Worm (Caenorhabditis elegans) whole organism, L4 larva: Measurements from ENCODE around the gene F53A9.7.

Source experiments
- F10B5.3 ChIP-seq: sonication (generic microtip); optimal IDR thresholded peaks from 2 replicates; lab custom pipeline; 2016; ENCODE audit warnings: mild to moderate bottlenecking, missing genetic modification characterization, missing compliant biosample characterization
- F26F4.8 ChIP-seq: fragments of 200-800 bp; sonication (Bioruptor generic); conservative IDR thresholded peaks from 2 replicates; pipeline ENCODE4 v1.3.6; 2022; ENCODE audit warnings: missing genetic modification characterization, missing compliant biosample characterization
- F49E8.2 ChIP-seq: sonication (generic microtip); optimal IDR thresholded peaks from 2 replicates; lab custom pipeline; 2016; ENCODE audit warnings: missing compliant biosample characterization, mild to moderate bottlenecking, missing genetic modification characterization, borderline replicate concordance
- Y75B8A.6 ChIP-seq: fragments of 200-800 bp; sonication (Bioruptor generic); IDR thresholded peaks from 2 replicates; pipeline ENCODE4 v1.3.6; 2022; ENCODE audit warnings: missing genetic modification reagents, missing genetic modification characterization, missing compliant biosample characterization
- aha-1 ChIP-seq: fragments of 150-350 bp; peaks from one replicate; lab custom pipeline; 2014; ENCODE audit warnings: missing biosample characterization, missing genetic modification characterization
- arid-1 ChIP-seq: fragments of 200-800 bp; sonication (Bioruptor generic); conservative IDR thresholded peaks from 2 replicates; pipeline ENCODE4 v1.3.6; 2022; ENCODE audit warnings: missing genetic modification reagents, missing genetic modification characterization, missing compliant biosample characterization
- ceh-32 ChIP-seq: sonication (generic microtip); optimal IDR thresholded peaks from 2 replicates; lab custom pipeline; 2016; ENCODE audit warnings: mild to moderate bottlenecking, missing genetic modification characterization, missing compliant biosample characterization; ENCODE audit not compliant: poor library complexity
- ceh-44 ChIP-seq: fragments of 200-800 bp; sonication (Bioruptor generic); IDR thresholded peaks from 2 replicates; pipeline ENCODE4 v1.3.6; 2022; ENCODE audit warnings: missing genetic modification reagents, missing genetic modification characterization, missing compliant biosample characterization
- ceh-82 ChIP-seq: sonication (generic microtip); optimal IDR thresholded peaks from 2 replicates; lab custom pipeline; 2017; ENCODE audit warnings: missing biosample characterization, missing genetic modification characterization
- cey-2 ChIP-seq: sonication (generic microtip); optimal IDR thresholded peaks from 3 replicates; lab custom pipeline; 2017; ENCODE audit warnings: missing genetic modification characterization, mild to moderate bottlenecking, missing compliant biosample characterization, antibody characterized with exemption, borderline replicate concordance; ENCODE audit not compliant: insufficient read depth
- daf-16 ChIP-seq, 3 experiments: sonication (generic microtip); optimal IDR thresholded peaks; 2 replicates each; lab custom pipeline; 2016 to 2017; ENCODE audit warnings: missing genetic modification characterization in 3 of 3, missing genetic modification reagents in 3 of 3, mild to moderate bottlenecking in 2 of 3, missing compliant biosample characterization in 2 of 3, missing biosample characterization in 1 of 3, moderate library complexity in 1 of 3
- daf-19 ChIP-seq: fragments of 200-800 bp; sonication (Bioruptor generic); conservative IDR thresholded peaks from 2 replicates; pipeline ENCODE4 v1.3.6; 2022; ENCODE audit warnings: missing genetic modification characterization, missing compliant biosample characterization
- dmd-6 ChIP-seq: fragments of 200-800 bp; sonication (Bioruptor generic); IDR thresholded peaks from 2 replicates; pipeline ENCODE4 v1.3.6; 2022; ENCODE audit warnings: missing genetic modification reagents, missing genetic modification characterization, missing compliant biosample characterization
- dmd-9 ChIP-seq: fragments of 200-800 bp; sonication (Bioruptor generic); IDR thresholded peaks from 2 replicates; pipeline ENCODE4 v1.3.6; 2022; ENCODE audit warnings: missing genetic modification reagents, missing genetic modification characterization, missing compliant biosample characterization
- duxl-1 ChIP-seq: sonication (generic microtip); optimal IDR thresholded peaks from 2 replicates; lab custom pipeline; 2016; ENCODE audit warnings: mild to moderate bottlenecking, missing genetic modification characterization, moderate library complexity, missing compliant biosample characterization; ENCODE audit not compliant: poor library complexity
- dve-1 ChIP-seq: sonication (generic microtip); optimal IDR thresholded peaks from 2 replicates; lab custom pipeline; 2017; ENCODE audit warnings: antibody characterized with exemption, mild to moderate bottlenecking, missing genetic modification characterization, missing compliant biosample characterization; ENCODE audit not compliant: insufficient read depth
- egl-27 ChIP-seq: sonication (generic microtip); optimal IDR thresholded peaks from 3 replicates; lab custom pipeline; 2017; ENCODE audit warnings: missing biosample characterization, missing genetic modification reagents, missing genetic modification characterization
- egl-43 ChIP-seq: fragments of 200-800 bp; sonication (Bioruptor generic); IDR thresholded peaks from 2 replicates; pipeline ENCODE4 v1.3.6; 2022; ENCODE audit warnings: missing genetic modification reagents, missing genetic modification characterization, missing compliant biosample characterization
- gei-8 ChIP-seq: fragments of 200-800 bp; sonication (Bioruptor generic); optimal IDR thresholded peaks from 2 replicates; lab custom pipeline; 2018; ENCODE audit warnings: mild to moderate bottlenecking, missing genetic modification characterization, missing compliant biosample characterization
- hlh-30 ChIP-seq: sonication (generic microtip); optimal IDR thresholded peaks from 2 replicates; lab custom pipeline; 2017; ENCODE audit warnings: antibody characterized with exemption, mild to moderate bottlenecking, missing genetic modification characterization, missing compliant biosample characterization; ENCODE audit not compliant: insufficient read depth
- jun-1 ChIP-seq: fragments of 150-350 bp; optimal IDR thresholded peaks from 2 replicates; lab custom pipeline; 2014; ENCODE audit warnings: missing biosample characterization, missing genetic modification reagents, missing genetic modification characterization
- lim-7 ChIP-seq: fragments of 200-800 bp; sonication (Bioruptor generic); IDR thresholded peaks from 2 replicates; pipeline ENCODE4 v1.3.6; 2022; ENCODE audit warnings: missing genetic modification characterization, missing compliant biosample characterization
- lin-15B ChIP-seq: fragments of 150-350 bp; sonication (generic microtip); optimal IDR thresholded peaks from 3 replicates; lab custom pipeline; 2014; ENCODE audit warnings: missing biosample characterization, missing genetic modification characterization
- lir-3 ChIP-seq: sonication (generic microtip); optimal IDR thresholded peaks from 2 replicates; lab custom pipeline; 2016; ENCODE audit warnings: mild to moderate bottlenecking, missing genetic modification characterization, missing compliant biosample characterization
- lsy-2 ChIP-seq, 2 experiments: fragments of 150-350 bp in 1 of 2; sonication (generic microtip) in 1 of 2; optimal IDR thresholded peaks; 2 replicates each; lab custom pipeline; 2014 to 2017; ENCODE audit warnings: missing biosample characterization in 2 of 2, missing genetic modification characterization in 2 of 2
- madf-5 ChIP-seq, 2 experiments: fragments of 200-800 bp; sonication (Bioruptor generic); IDR thresholded peaks; 2 replicates each; pipeline ENCODE4 v1.3.6; 2022; ENCODE audit warnings: missing compliant biosample characterization in 2 of 2, missing genetic modification characterization in 2 of 2
- mdl-1 ChIP-seq, 2 experiments: fragments of 150-350 bp in 1 of 2; sonication (generic microtip) in 1 of 2; optimal IDR thresholded peaks; 2 replicates each; lab custom pipeline; 2014 to 2017; ENCODE audit warnings: missing biosample characterization in 2 of 2, missing genetic modification characterization in 2 of 2
- mep-1 ChIP-seq: fragments of 150-350 bp; sonication (generic microtip); optimal IDR thresholded peaks from 3 replicates; lab custom pipeline; 2014; ENCODE audit warnings: missing biosample characterization, missing genetic modification characterization
- mxl-3 ChIP-seq: fragments of 200-800 bp; sonication (Bioruptor generic); optimal IDR thresholded peaks from 2 replicates; lab custom pipeline; 2018; ENCODE audit warnings: mild to moderate bottlenecking, missing genetic modification characterization, missing compliant biosample characterization
- nhr-11 ChIP-seq: fragments of 150-350 bp; optimal IDR thresholded peaks from 2 replicates; lab custom pipeline; 2014; ENCODE audit warnings: missing biosample characterization, missing genetic modification characterization
- nhr-25 ChIP-seq: sonication (generic microtip); optimal IDR thresholded peaks from 2 replicates; lab custom pipeline; 2017; ENCODE audit warnings: missing genetic modification characterization, mild to moderate bottlenecking, missing compliant biosample characterization, antibody characterized with exemption, moderate library complexity, borderline replicate concordance; ENCODE audit not compliant: insufficient read depth
- nhr-28 ChIP-seq: fragments of 150-350 bp; optimal IDR thresholded peaks from 2 replicates; lab custom pipeline; 2014; ENCODE audit warnings: missing biosample characterization, missing genetic modification characterization
- nhr-42 ChIP-seq: fragments of 200-800 bp; sonication (Bioruptor generic); IDR thresholded peaks from 2 replicates; pipeline ENCODE4 v1.3.6; 2022; ENCODE audit warnings: missing genetic modification characterization, missing compliant biosample characterization
- nhr-6 ChIP-seq: fragments of 150-350 bp; optimal IDR thresholded peaks from 2 replicates; lab custom pipeline; 2014; ENCODE audit warnings: missing biosample characterization, missing genetic modification characterization
- nhr-76 ChIP-seq: fragments of 150-350 bp; optimal IDR thresholded peaks from 2 replicates; lab custom pipeline; 2014; ENCODE audit warnings: missing biosample characterization, missing genetic modification characterization
- nhr-77 ChIP-seq: fragments of 150-350 bp; optimal IDR thresholded peaks from 2 replicates; lab custom pipeline; 2014; ENCODE audit warnings: missing biosample characterization, missing genetic modification characterization
- rbr-2 ChIP-seq: sonication (generic microtip); optimal IDR thresholded peaks from 2 replicates; lab custom pipeline; 2016; ENCODE audit warnings: missing genotype, missing genetic modification characterization, missing compliant biosample characterization
- set-16 ChIP-seq: fragments of 200-800 bp; sonication (Bioruptor generic); IDR thresholded peaks from 2 replicates; pipeline ENCODE4 v1.3.6; 2022; ENCODE audit warnings: missing genetic modification reagents, missing genetic modification characterization, missing compliant biosample characterization
- snpc-1.2 ChIP-seq: fragments of 200-800 bp; sonication (Bioruptor generic); IDR thresholded peaks from 2 replicates; pipeline ENCODE4 v1.3.6; 2022; ENCODE audit warnings: missing genetic modification reagents, missing genetic modification characterization, missing compliant biosample characterization
- spr-1 ChIP-seq: sonication (generic microtip); optimal IDR thresholded peaks from 2 replicates; lab custom pipeline; 2016; ENCODE audit warnings: mild to moderate bottlenecking, missing genetic modification characterization, missing compliant biosample characterization
- spr-3 ChIP-seq: fragments of 200-800 bp; sonication (Bioruptor generic); optimal IDR thresholded peaks from 2 replicates; lab custom pipeline; 2018; ENCODE audit warnings: mild to moderate bottlenecking, missing genetic modification characterization, missing compliant biosample characterization
- vab-7 ChIP-seq: fragments of 200-800 bp; sonication (Bioruptor generic); IDR thresholded peaks from 2 replicates; pipeline ENCODE4 v1.3.6; 2022; ENCODE audit warnings: missing genetic modification reagents, missing genetic modification characterization, missing compliant biosample characterization
- zag-1 ChIP-seq: fragments of 150-350 bp; optimal IDR thresholded peaks from 2 replicates; lab custom pipeline; 2014; ENCODE audit warnings: missing biosample characterization, missing genetic modification characterization
- zip-11 ChIP-seq: fragments of 200-800 bp; sonication (Bioruptor generic); IDR thresholded peaks from 2 replicates; pipeline ENCODE4 v1.3.6; 2022; ENCODE audit warnings: missing genetic modification characterization, missing compliant biosample characterization
- ztf-11 ChIP-seq: fragments of 150-350 bp; optimal IDR thresholded peaks from 2 replicates; lab custom pipeline; 2014; ENCODE audit warnings: missing biosample characterization, missing genetic modification characterization
- ztf-7 ChIP-seq: fragments of 150-350 bp; optimal IDR thresholded peaks from 2 replicates; lab custom pipeline; 2014; ENCODE audit warnings: missing biosample characterization, missing genetic modification characterization

F53A9.7 gene

ce11 chrX:8754285-8754795 is 37.6 kb upstream of the F53A9.7 start (continued):
- no peak for TF ChIP-seq lim-7 (GFP tag; lab: Robert Waterston, UW)
- no peak for TF ChIP-seq spr-1 (tag; lab: Kevin White, UChicago)
- TF ChIP-seq egl-43 (GFP tag; lab: Robert Waterston, UW) = no peak
- no peak for TF ChIP-seq hlh-30
- no peak for TF ChIP-seq lir-3 (tag; lab: Kevin White, UChicago)
- no peak for TF ChIP-seq vab-7 (GFP tag; lab: Robert Waterston, UW)
- no peak for TF ChIP-seq mep-1 (tag; lab: Kevin White, UChicago)
- no peak for TF ChIP-seq nhr-76 (tag; lab: Kevin White, UChicago)
- TF ChIP-seq F10B5.3 (tag; lab: Kevin White, UChicago) = no peak
- no peak for TF ChIP-seq jun-1 (tag; lab: Kevin White, UChicago)
- no peak for TF ChIP-seq ceh-82 (tag; lab: Kevin White, UChicago)
- TF ChIP-seq ztf-11 (tag; lab: Kevin White, UChicago) = no peak
- peak; percentile 29 for TF ChIP-seq nhr-28 (tag; lab: Kevin White, UChicago)
- no peak for TF ChIP-seq ztf-7 (tag; lab: Kevin White, UChicago)
- TF ChIP-seq nhr-11 (tag; lab: Kevin White, UChicago) = peak; percentile 10
- TF ChIP-seq daf-16 (GFP tag; optimal IDR thresholded peaks at IDR 0.05; lab: Kevin White, UChicago) = peak in 1 of 2 experiments; percentile 38
- TF ChIP-seq daf-16 (tag; optimal IDR thresholded peaks at IDR 0.05; lab: Kevin White, UChicago) = peak; percentile 74
- no peak for TF ChIP-seq spr-3 (GFP tag; lab: Kevin White, UChicago)
- no peak for TF ChIP-seq madf-5 (GFP tag; IDR thresholded peaks at IDR 0.05; lab: Robert Waterston, UW)
- peak in 1 of 2 experiments; percentile 15 for TF ChIP-seq mdl-1 (tag; optimal IDR thresholded peaks at IDR 0.05; lab: Kevin White, UChicago)
- no peak for TF ChIP-seq ceh-44 (GFP tag; lab: Robert Waterston, UW)
- TF ChIP-seq rbr-2 (tag; lab: Kevin White, UChicago) = no peak
- TF ChIP-seq egl-27 (tag; lab: Kevin White, UChicago) = no peak
- TF ChIP-seq ceh-32 (tag; lab: Kevin White, UChicago) = no peak
- no peak for TF ChIP-seq lsy-2 (tag; optimal IDR thresholded peaks at IDR 0.05; lab: Kevin White, UChicago)
- no peak for TF ChIP-seq aha-1 (tag; lab: Kevin White, UChicago)
- TF ChIP-seq dve-1 (tag; lab: Kevin White, UChicago) = peak; percentile 23

ce11 chrX:8752546-8752945 is 35.8 kb upstream of the F53A9.7 start:
- no peak for TF ChIP-seq mep-1 (tag; lab: Kevin White, UChicago)
- TF ChIP-seq mdl-1 (tag; optimal IDR thresholded peaks at IDR 0.05; lab: Kevin White, UChicago) = peak; percentile 80 to 81
- TF ChIP-seq zag-1 (tag; lab: Kevin White, UChicago) = no peak
- no peak for TF ChIP-seq nhr-6 (tag; lab: Kevin White, UChicago)
- TF ChIP-seq nhr-42 (GFP tag; lab: Robert Waterston, UW) = no peak
- no peak for TF ChIP-seq Y75B8A.6 (GFP tag; lab: Robert Waterston, UW)
- TF ChIP-seq dmd-9 = no peak
- no peak for TF ChIP-seq ceh-82 (tag; lab: Kevin White, UChicago)
- no peak for TF ChIP-seq nhr-76 (tag; lab: Kevin White, UChicago)
- peak; percentile 54 for TF ChIP-seq dve-1 (tag; lab: Kevin White, UChicago)
- no peak for TF ChIP-seq madf-5 (GFP tag; IDR thresholded peaks at IDR 0.05; lab: Robert Waterston, UW)
- TF ChIP-seq set-16 = no peak
- TF ChIP-seq snpc-1.2 (GFP tag; lab: Robert Waterston, UW) = no peak
- peak; percentile 61 for TF ChIP-seq nhr-28 (tag; lab: Kevin White, UChicago)
- TF ChIP-seq daf-19 (GFP tag; lab: Robert Waterston, UW) = no peak
- TF ChIP-seq duxl-1 (tag; lab: Kevin White, UChicago) = no peak
- no peak for TF ChIP-seq ceh-44 (GFP tag; lab: Robert Waterston, UW)
- TF ChIP-seq arid-1 (GFP tag; lab: Robert Waterston, UW) = no peak
- no peak for TF ChIP-seq F26F4.8 (GFP tag; lab: Robert Waterston, UW)
- TF ChIP-seq mxl-3 = peak; percentile 49
- TF ChIP-seq gei-8 (GFP tag; lab: Kevin White, UChicago) = no peak
- peak; percentile 39 for TF ChIP-seq hlh-30
- no peak for TF ChIP-seq daf-16 (GFP tag; optimal IDR thresholded peaks at IDR 0.05; lab: Kevin White, UChicago)
- peak; percentile 42 for TF ChIP-seq daf-16 (tag; optimal IDR thresholded peaks at IDR 0.05; lab: Kevin White, UChicago)
- TF ChIP-seq F49E8.2 (tag; lab: Kevin White, UChicago) = no peak
- TF ChIP-seq jun-1 (tag; lab: Kevin White, UChicago) = no peak
- TF ChIP-seq nhr-77 (tag; lab: Kevin White, UChicago) = no peak
- 0 out of 2 replicates have a peak, but pooled peaks have one; percentile 9 for TF ChIP-seq dmd-6 (GFP tag; lab: Robert Waterston, UW)
- no peak for TF ChIP-seq F10B5.3 (tag; lab: Kevin White, UChicago)
- TF ChIP-seq cey-2 (tag; lab: Kevin White, UChicago) = no peak
- no peak for TF ChIP-seq nhr-25 (tag; lab: Kevin White, UChicago)
- no peak for TF ChIP-seq spr-1 (tag; lab: Kevin White, UChicago)
- no peak for TF ChIP-seq lin-15B (tag; lab: Kevin White, UChicago)
- no peak for TF ChIP-seq zip-11 (GFP tag; lab: Robert Waterston, UW)
